Fruit fly (Drosophila melanogaster): ENCODE measurements around the gene Chd1.

DNA sequence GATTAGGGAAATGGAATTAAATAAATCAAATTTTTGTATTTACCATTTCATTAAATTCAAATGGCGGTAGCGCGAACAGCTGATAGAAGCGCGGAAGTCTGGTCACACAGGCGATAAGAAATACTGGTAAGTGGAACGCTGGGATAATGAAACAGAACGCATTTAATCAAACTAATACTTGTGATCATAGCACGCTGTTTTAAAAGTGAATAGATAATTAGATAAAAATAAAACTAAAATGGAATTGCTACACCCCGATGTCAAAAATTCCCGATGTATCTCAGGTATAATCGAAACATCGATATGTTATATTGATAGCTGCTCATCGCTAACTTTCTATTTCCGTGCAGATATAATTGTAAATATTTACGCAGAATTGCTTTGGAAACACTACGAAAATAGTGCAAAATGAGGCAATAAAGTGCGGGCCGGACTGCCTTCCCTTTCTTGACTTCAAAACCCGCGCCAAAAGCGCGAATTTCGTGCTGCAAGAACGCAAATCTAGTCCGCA lies 5.2 kb upstream of the Chd1 start, which contains the start of the genes okr and CG3558:
- TF ChIP-seq CTCF (optimal IDR thresholded peaks at IDR 0.05): peak in 1 of 2 experiments; percentile 2
- TF ChIP-seq CG8478 (optimal IDR thresholded peaks at IDR 0.05): no peak

All from S2 (cell line).